Fruit fly (Drosophila melanogaster): ENCODE measurements around the gene CG14183.

The CG14183 gene

dm6 chr3L:20005033-20005782 lies 22.4 kb downstream of the CG14183 start, which contains the start of gene kug:
Gene kug, plus strand, starts transcription at chr3L:20005301.
- no peak for TF ChIP-seq brk (GFP tag; optimal IDR thresholded peaks at IDR 0.05)
- no peak for TF ChIP-seq HLH106 (tag; optimal IDR thresholded peaks at IDR 0.05)
- TF ChIP-seq h (GFP tag; optimal IDR thresholded peaks at IDR 0.05) = no peak
- TF ChIP-seq Sp1 (GFP tag; optimal IDR thresholded peaks at IDR 0.05) = no peak
- TF ChIP-seq OdsH (GFP tag; optimal IDR thresholded peaks at IDR 0.05) = no peak
- no peak for TF ChIP-seq Hnf4 (GFP tag; optimal IDR thresholded peaks at IDR 0.05)
- TF ChIP-seq Hr83 (GFP tag; optimal IDR thresholded peaks at IDR 0.05; ENCODE audit: poor library complexity, severe bottlenecking) = no peak

dm6 chr3L:20004442-20004869 lies 23.2 kb downstream of the CG14183 start:
- TF ChIP-seq Jra (GFP tag; optimal IDR thresholded peaks at IDR 0.05) (no peak), HLH106 (tag; optimal IDR thresholded peaks at IDR 0.05) (no peak), GATAd (GFP tag; optimal IDR thresholded peaks at IDR 0.05) (no peak), foxo (GFP tag; optimal IDR thresholded peaks at IDR 0.05) (no peak), Hr83 (GFP tag; optimal IDR thresholded peaks at IDR 0.05; ENCODE audit: poor library complexity, severe bottlenecking) (peak; percentile 0), woc (GFP tag; optimal IDR thresholded peaks at IDR 0.05) (no peak), brk (GFP tag; optimal IDR thresholded peaks at IDR 0.05) (no peak), Myc (optimal IDR thresholded peaks at IDR 0.05) (peak; percentile 64), usp (GFP tag; optimal IDR thresholded peaks at IDR 0.05) (no peak), Vsx2 (GFP tag; optimal IDR thresholded peaks at IDR 0.05; ENCODE audit: partially characterized antibody) (peak; percentile 79), Rel (GFP tag; optimal IDR thresholded peaks at IDR 0.05) (no peak), Rel (tag; optimal IDR thresholded peaks at IDR 0.05) (no peak), Dfd (GFP tag; optimal IDR thresholded peaks at IDR 0.05) (no peak), rgr (GFP tag; optimal IDR thresholded peaks at IDR 0.05) (no peak), sage (GFP tag; optimal IDR thresholded peaks at IDR 0.05) (peak; percentile 31)

- TF ChIP-seq lola (GFP tag; optimal IDR thresholded peaks at IDR 0.05) = no peak
- TF ChIP-seq Mio (GFP tag; optimal IDR thresholded peaks at IDR 0.05) = no peak
- no peak for TF ChIP-seq h (GFP tag; optimal IDR thresholded peaks at IDR 0.05)
- no peak for TF ChIP-seq sv (GFP tag; optimal IDR thresholded peaks at IDR 0.05)
- no peak for TF ChIP-seq OdsH (GFP tag; optimal IDR thresholded peaks at IDR 0.05)
- TF ChIP-seq Abd-B (GFP tag; optimal IDR thresholded peaks at IDR 0.05) = no peak
- TF ChIP-seq psq (GFP tag; optimal IDR thresholded peaks at IDR 0.05) = no peak
- TF ChIP-seq jim (GFP tag; optimal IDR thresholded peaks at IDR 0.05) = no peak
- no peak for TF ChIP-seq dmrt93B (GFP tag; optimal IDR thresholded peaks at IDR 0.05)
- TF ChIP-seq Dif (GFP tag; optimal IDR thresholded peaks at IDR 0.05; ENCODE audit: partially characterized antibody) = no peak
- no peak for TF ChIP-seq CrebA (GFP tag; optimal IDR thresholded peaks at IDR 0.05; ENCODE audit: borderline replicate concordance)
- TF ChIP-seq Sp1 (GFP tag; optimal IDR thresholded peaks at IDR 0.05) = no peak
- TF ChIP-seq Dfd (GFP tag; optimal IDR thresholded peaks at IDR 0.05) = no peak
- TF ChIP-seq woc (GFP tag; optimal IDR thresholded peaks at IDR 0.05) = no peak
- TF ChIP-seq Hr78 (GFP tag; optimal IDR thresholded peaks at IDR 0.05) = no peak
- TF ChIP-seq fru (GFP tag; optimal IDR thresholded peaks at IDR 0.05) = no peak
Observed at dm6 chr3L:20003235-20003493, 24.5 kb downstream of the CG14183 start.

- peak; percentile 65 for TF ChIP-seq CG32264 (GFP tag; optimal IDR thresholded peaks at IDR 0.05)
- peak; percentile 69 for TF ChIP-seq dsf (GFP tag; optimal IDR thresholded peaks at IDR 0.05; ENCODE audit: borderline replicate concordance)
- TF ChIP-seq jim (GFP tag; optimal IDR thresholded peaks at IDR 0.05) = no peak
- no peak for TF ChIP-seq Abd-B (GFP tag; optimal IDR thresholded peaks at IDR 0.05)
- peak in 1 of 2 experiments; percentile 94 for TF ChIP-seq foxo (GFP tag; optimal IDR thresholded peaks at IDR 0.05)
- TF ChIP-seq Hr83 (GFP tag; optimal IDR thresholded peaks at IDR 0.05; ENCODE audit: poor library complexity, severe bottlenecking) = peak; percentile 81
- peak; percentile 89 for TF ChIP-seq CG9705 (GFP tag; optimal IDR thresholded peaks at IDR 0.05)
- peak; percentile 28 for TF ChIP-seq pan (optimal IDR thresholded peaks at IDR 0.05)
- no peak for TF ChIP-seq Mio (GFP tag; optimal IDR thresholded peaks at IDR 0.05)
- TF ChIP-seq HLH106 (tag; optimal IDR thresholded peaks at IDR 0.05) = peak; percentile 95
- TF ChIP-seq tai (GFP tag; optimal IDR thresholded peaks at IDR 0.05) = peak; percentile 75
- TF ChIP-seq brk (GFP tag; optimal IDR thresholded peaks at IDR 0.05) = peak; percentile 86
- TF ChIP-seq h (GFP tag; optimal IDR thresholded peaks at IDR 0.05) = peak; percentile 93
- TF ChIP-seq sv (GFP tag; optimal IDR thresholded peaks at IDR 0.05) = peak; percentile 85
- no peak for TF ChIP-seq Myc (optimal IDR thresholded peaks at IDR 0.05)
- TF ChIP-seq rgr (GFP tag; optimal IDR thresholded peaks at IDR 0.05) = peak; percentile 93
- no peak for TF ChIP-seq Vsx2 (GFP tag; optimal IDR thresholded peaks at IDR 0.05; ENCODE audit: partially characterized antibody)
- peak; percentile 81 for TF ChIP-seq psq (GFP tag; optimal IDR thresholded peaks at IDR 0.05)
- no peak for TF ChIP-seq usp (GFP tag; optimal IDR thresholded peaks at IDR 0.05)
- peak; percentile 89 for TF ChIP-seq br (GFP tag; optimal IDR thresholded peaks at IDR 0.05)
- peak; percentile 87 for TF ChIP-seq Hnf4 (GFP tag; optimal IDR thresholded peaks at IDR 0.05)
- peak; percentile 76 for TF ChIP-seq dmrt93B (GFP tag; optimal IDR thresholded peaks at IDR 0.05)
- no peak for TF ChIP-seq Hr78 (GFP tag; optimal IDR thresholded peaks at IDR 0.05)
- TF ChIP-seq Jra (GFP tag; optimal IDR thresholded peaks at IDR 0.05) = peak; percentile 75
- no peak for TF ChIP-seq dl (GFP tag; optimal IDR thresholded peaks at IDR 0.05; ENCODE audit: insufficient read depth in 1 of 2, partially characterized antibody in 2 of 2)
- TF ChIP-seq OdsH (GFP tag; optimal IDR thresholded peaks at IDR 0.05) = peak; percentile 90
- peak; percentile 40 for TF ChIP-seq Rel (GFP tag; optimal IDR thresholded peaks at IDR 0.05)
- peak; percentile 80 for TF ChIP-seq Rel (tag; optimal IDR thresholded peaks at IDR 0.05)
- peak; percentile 37 for TF ChIP-seq GATAd (GFP tag; optimal IDR thresholded peaks at IDR 0.05)
- TF ChIP-seq N (GFP tag; optimal IDR thresholded peaks at IDR 0.05) = no peak
- TF ChIP-seq lola (GFP tag; optimal IDR thresholded peaks at IDR 0.05) = no peak
- no peak for TF ChIP-seq Dif (GFP tag; optimal IDR thresholded peaks at IDR 0.05; ENCODE audit: partially characterized antibody)
Observed at dm6 chr3L:20002482-20003234, 25.0 kb downstream of the CG14183 start, which contains the start of gene CG7668. Gene CG7668, plus strand, starts transcription at chr3L:20002736.
